Fruit fly (Drosophila melanogaster) S2 (cell line): ENCODE data around the gene CG17803.

Experiments
- CG8478 ChIP-seq: fragments of >200 bp; optimal IDR thresholded peaks from 2 replicates; lab custom pipeline; 2018
- CTCF ChIP-seq, 2 experiments: fragments of >200 bp; optimal IDR thresholded peaks; 2 replicates each; lab custom pipeline; 2018

dm6 chr3R:17811707-17812099 is 10.4 kb upstream of the CG17803 start:
- no peak for TF ChIP-seq CTCF (optimal IDR thresholded peaks at IDR 0.05; lab: Kevin White, UChicago)
- no peak for TF ChIP-seq CG8478 (lab: Kevin White, UChicago)
